Worm (Caenorhabditis elegans) whole organism, L1 larva: ENCODE results near the gene srsx-5.

Experiments used
- lin-13 ChIP-seq: fragments of 150-350 bp; optimal IDR thresholded peaks from 2 replicates; lab custom pipeline; 2014; ENCODE audit warnings: missing biosample characterization, missing genetic modification reagents, missing genetic modification characterization
- lin-39 ChIP-seq: fragments of 150-350 bp; optimal IDR thresholded peaks from 2 replicates; lab custom pipeline; 2014; ENCODE audit warnings: missing biosample characterization, missing genetic modification reagents, missing genetic modification characterization
- rnt-1 ChIP-seq: sonication (generic microtip); optimal IDR thresholded peaks from 2 replicates; lab custom pipeline; 2016; ENCODE audit warnings: mild to moderate bottlenecking, missing genetic modification characterization, moderate library complexity, missing compliant biosample characterization

- no peak for TF ChIP-seq rnt-1 (tag; lab: Kevin White, UChicago)
- TF ChIP-seq lin-39, result no peak
- no peak for TF ChIP-seq lin-13 (GFP tag; lab: Kevin White, UChicago)
These were observed 41.8 kb downstream of the srsx-5 start for ce11 chrV:7970519-7970918.
